Fruit fly (Drosophila melanogaster) S2 (cell line): ENCODE data around the gene Ktch.

Experiments
- CG8478 ChIP-seq: fragments of >200 bp; optimal IDR thresholded peaks from 2 replicates; lab custom pipeline; 2018
- CTCF ChIP-seq, 2 experiments: fragments of >200 bp; optimal IDR thresholded peaks; 2 replicates each; lab custom pipeline; 2018

DNA sequence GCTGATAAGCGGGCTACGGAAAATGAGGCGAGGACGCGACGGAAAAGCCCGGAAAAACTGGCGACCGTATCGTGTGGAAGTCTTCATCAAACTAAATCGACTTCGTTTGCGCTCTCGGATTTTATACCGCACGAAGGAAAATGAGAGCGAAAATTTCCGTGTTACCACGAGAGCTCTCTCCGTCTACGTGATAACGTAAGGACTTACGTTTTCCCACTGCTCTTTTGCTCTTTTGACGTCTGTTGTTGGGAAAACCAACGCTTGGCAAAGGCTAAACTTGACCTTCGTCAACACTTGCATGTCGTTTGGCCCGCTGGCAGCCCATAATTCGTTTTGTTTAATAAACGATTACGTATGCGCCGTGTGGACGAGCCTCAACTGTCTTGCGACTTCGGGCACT is 33.2 kb downstream of the Ktch start, which contains the start of gene CG11317:
- TF ChIP-seq CTCF (optimal IDR thresholded peaks at IDR 0.05; lab: Kevin White, UChicago): no peak
- no peak for TF ChIP-seq CG8478 (lab: Kevin White, UChicago)
